Worm (Caenorhabditis elegans) whole organism, L3 larva: Measurements from ENCODE around the gene F01E11.18.

Experiments used
- R02D3.7 ChIP-seq: fragments of 150-350 bp; optimal IDR thresholded peaks from 2 replicates; lab custom pipeline; 2014; ENCODE audit warnings: missing biosample characterization, missing genetic modification characterization
- ZK546.5 ChIP-seq: sonication (generic microtip); optimal IDR thresholded peaks from 2 replicates; lab custom pipeline; 2017; ENCODE audit warnings: missing biosample characterization, missing genetic modification characterization
- aly-2 ChIP-seq: fragments of 150-350 bp; optimal IDR thresholded peaks from 2 replicates; lab custom pipeline; 2014; ENCODE audit warnings: missing biosample characterization, missing genetic modification characterization
- ceh-28 ChIP-seq: fragments of 150-350 bp; optimal IDR thresholded peaks from 2 replicates; lab custom pipeline; 2014; ENCODE audit warnings: missing biosample characterization, missing genetic modification reagents, missing genetic modification characterization
- ceh-82 ChIP-seq: fragments of 150-350 bp; optimal IDR thresholded peaks from 2 replicates; lab custom pipeline; 2014; ENCODE audit warnings: missing biosample characterization, missing genetic modification characterization
- egl-5 ChIP-seq: fragments of 150-350 bp; optimal IDR thresholded peaks from 2 replicates; lab custom pipeline; 2017; ENCODE audit warnings: missing biosample characterization, missing genetic modification reagents, missing genetic modification characterization, inconsistent platforms
- elt-1 ChIP-seq: fragments of 150-350 bp; optimal IDR thresholded peaks from 2 replicates; lab custom pipeline; 2014; ENCODE audit warnings: missing biosample characterization, missing genetic modification characterization
- elt-3 ChIP-seq, 3 experiments: fragments of 150-350 bp in 1 of 3; sonication (generic microtip) in 2 of 3; optimal IDR thresholded peaks; 2 replicates in 2 of 3; 4 replicates in 1 of 3; lab custom pipeline; 2014 to 2017; ENCODE audit warnings: missing biosample characterization in 3 of 3, missing genetic modification characterization in 3 of 3
- fkh-10 ChIP-seq: sonication (generic microtip); optimal IDR thresholded peaks from 2 replicates; lab custom pipeline; 2017; ENCODE audit warnings: missing biosample characterization, missing genetic modification reagents, missing genetic modification characterization
- lin-15B ChIP-seq: fragments of 150-350 bp; optimal IDR thresholded peaks from 2 replicates; lab custom pipeline; 2014; ENCODE audit warnings: missing biosample characterization, missing genetic modification characterization
- lin-39 ChIP-seq: fragments of 150-350 bp; optimal IDR thresholded peaks from 2 replicates; lab custom pipeline; 2018; ENCODE audit warnings: missing biosample characterization, missing genetic modification reagents, missing genetic modification characterization
- nfya-1 ChIP-seq: sonication (generic microtip); optimal IDR thresholded peaks from 2 replicates; lab custom pipeline; 2017; ENCODE audit warnings: missing genetic modification characterization, mild to moderate bottlenecking, missing compliant biosample characterization, antibody characterized with exemption, moderate library complexity; ENCODE audit not compliant: insufficient read depth
- nhr-12 ChIP-seq: fragments of 150-350 bp; optimal IDR thresholded peaks from 2 replicates; lab custom pipeline; 2014; ENCODE audit warnings: missing biosample characterization, missing genetic modification characterization
- nhr-25 ChIP-seq: sonication (generic microtip); optimal IDR thresholded peaks from 2 replicates; lab custom pipeline; 2017; ENCODE audit warnings: missing biosample characterization, missing genetic modification characterization
- nhr-43 ChIP-seq: sonication (generic microtip); optimal IDR thresholded peaks from 2 replicates; lab custom pipeline; 2016; ENCODE audit warnings: mild to moderate bottlenecking, missing genetic modification characterization, missing compliant biosample characterization; ENCODE audit not compliant: poor library complexity, severe bottlenecking
- nhr-77 ChIP-seq: fragments of 150-350 bp; optimal IDR thresholded peaks from 2 replicates; lab custom pipeline; 2014; ENCODE audit warnings: missing biosample characterization, missing genetic modification characterization
- skn-1 ChIP-seq: fragments of 150-350 bp; optimal IDR thresholded peaks from 2 replicates; lab custom pipeline; 2014; ENCODE audit warnings: missing biosample characterization, missing genetic modification characterization
- unc-39 ChIP-seq: sonication (generic microtip); optimal IDR thresholded peaks from 4 replicates; lab custom pipeline; 2017; ENCODE audit warnings: missing biosample characterization, missing genetic modification characterization
- ztf-11 ChIP-seq: fragments of 150-350 bp; optimal IDR thresholded peaks from 2 replicates; lab custom pipeline; 2014; ENCODE audit warnings: missing biosample characterization, missing genetic modification characterization
- ztf-4 ChIP-seq: fragments of 150-350 bp; optimal IDR thresholded peaks from 2 replicates; lab custom pipeline; 2014; ENCODE audit warnings: missing biosample characterization, missing genetic modification characterization

Gene F01E11.18

DNA sequence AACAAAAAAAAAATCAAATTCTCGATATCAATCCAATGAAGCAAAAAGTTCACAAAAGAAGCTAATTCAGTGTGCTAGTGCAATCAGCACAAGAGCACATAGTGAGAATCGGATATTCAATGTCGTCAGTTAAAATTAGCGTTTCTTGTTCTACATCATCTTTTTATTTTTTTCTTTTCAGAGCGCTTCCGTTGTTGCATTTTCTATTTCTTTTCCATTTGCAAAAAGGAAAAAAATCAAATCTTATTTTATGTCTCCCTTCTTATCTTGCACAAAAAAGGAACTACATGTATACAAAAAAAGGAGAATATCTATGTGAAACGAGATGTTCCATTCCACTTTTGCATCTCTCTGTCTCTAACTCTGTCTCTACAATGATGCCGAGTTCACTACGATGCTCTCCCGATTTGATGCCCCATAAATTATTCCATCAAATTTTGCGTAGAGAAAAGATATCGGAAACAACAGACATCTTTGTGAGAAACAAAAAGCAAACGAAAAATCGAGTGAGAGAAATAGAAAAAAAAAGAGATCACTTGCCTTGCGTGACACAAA is 44.4 kb downstream of the F01E11.18 start:
- TF ChIP-seq elt-1 (tag; lab: Kevin White, UChicago) (no peak), fkh-10 (GFP tag; lab: Kevin White, UChicago) (peak; percentile 9), egl-5 (tag; lab: Kevin White, UChicago) (peak; percentile 10), lin-39 (tag; lab: Kevin White, UChicago) (peak; percentile 20)

DNA sequence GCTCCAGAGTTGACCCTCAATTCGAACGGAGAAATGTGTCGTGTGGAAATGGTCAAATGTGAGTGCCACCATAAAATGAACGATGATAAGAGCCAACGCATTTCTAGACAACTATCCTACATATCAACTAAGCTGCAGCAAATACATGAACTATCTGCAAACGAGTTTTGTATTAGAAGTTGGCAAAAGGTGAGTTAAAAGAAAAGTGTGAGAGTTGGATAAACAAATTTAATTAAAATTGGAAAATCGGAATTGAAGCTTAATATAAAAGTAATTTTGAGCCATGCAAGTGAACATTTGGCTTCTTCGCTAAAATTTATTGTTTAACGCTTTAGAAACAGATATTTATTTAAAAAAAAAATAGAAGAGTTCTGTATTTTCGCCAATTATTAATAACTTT is 46.5 kb downstream of the F01E11.18 start, which contains the start of gene cest-19:
TSS of gene cest-19 (minus strand) at position 101 of the 400 bp plus-strand sequence.
- TF ChIP-seq ceh-28 (tag; lab: Kevin White, UChicago): no peak
- TF ChIP-seq R02D3.7 (tag; lab: Kevin White, UChicago): no peak
- no peak for TF ChIP-seq egl-5 (tag; lab: Kevin White, UChicago)
- TF ChIP-seq ZK546.5: no peak
- TF ChIP-seq, all 47 proteins: peak for 0

DNA sequence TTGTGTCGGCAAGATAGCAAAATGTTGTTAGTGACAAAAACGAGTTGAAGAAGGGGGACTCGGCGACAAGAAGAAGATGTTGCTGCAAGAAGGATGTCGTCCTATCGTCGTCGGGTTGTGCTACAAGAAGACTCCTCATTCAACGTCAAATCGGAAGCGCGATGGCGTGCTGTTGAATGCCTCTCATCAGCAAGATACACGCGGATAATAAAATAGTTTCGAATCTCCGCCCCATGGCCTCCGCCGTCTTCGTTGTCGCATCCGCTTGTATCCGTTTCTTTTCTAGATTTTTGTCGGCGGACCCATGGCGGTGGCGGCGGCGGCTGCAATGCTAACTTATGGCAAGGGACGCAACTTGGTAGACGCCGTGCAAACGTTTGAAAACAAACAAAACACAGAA is 48.6 kb downstream of the F01E11.18 start:
- TF ChIP-seq nhr-25 (tag; lab: Kevin White, UChicago) (no peak), R02D3.7 (tag; lab: Kevin White, UChicago) (no peak), nhr-43 (no peak), lin-15B (tag; lab: Kevin White, UChicago) (no peak), skn-1 (tag; lab: Kevin White, UChicago) (no peak), elt-3 (tag; optimal IDR thresholded peaks at IDR 0.05; lab: Kevin White, UChicago) (no peak), nhr-12 (tag; lab: Kevin White, UChicago) (no peak), ceh-82 (tag; lab: Kevin White, UChicago) (no peak), nhr-77 (tag; lab: Kevin White, UChicago) (no peak), nfya-1 (tag; lab: Kevin White, UChicago) (no peak), ztf-11 (tag; lab: Kevin White, UChicago) (no peak), unc-39 (tag; lab: Kevin White, UChicago) (no peak), ZK546.5 (no peak), aly-2 (tag; lab: Kevin White, UChicago) (no peak), ztf-4 (tag; lab: Kevin White, UChicago) (no peak)
